Worm (Caenorhabditis elegans) whole organism, late embryonic: ENCODE data around the gene mam-1.
A peak's percentile ranks its signal among the peaks of the same experiment; 100 is the strongest.

Experiments
- C38D4.7 ChIP-seq: fragments of 200-800 bp; sonication (Bioruptor generic); optimal IDR thresholded peaks from 2 replicates; lab custom pipeline; 2018; ENCODE audit warnings: mild to moderate bottlenecking, missing genetic modification characterization, moderate library complexity, missing compliant biosample characterization
- K02D7.2 ChIP-seq: sonication (generic microtip); optimal IDR thresholded peaks from 2 replicates; lab custom pipeline; 2017; ENCODE audit warnings: mild to moderate bottlenecking, missing genetic modification characterization, missing compliant biosample characterization
- T23F11.4 ChIP-seq: fragments of 200-800 bp; sonication (Bioruptor generic); optimal IDR thresholded peaks from 2 replicates; lab custom pipeline; 2018; ENCODE audit warnings: mild to moderate bottlenecking, missing genetic modification characterization, missing compliant biosample characterization
- Y22D7AL.16 ChIP-seq: sonication (generic microtip); optimal IDR thresholded peaks from 2 replicates; lab custom pipeline; 2016; ENCODE audit warnings: missing genetic modification characterization, missing compliant biosample characterization
- ahr-1 ChIP-seq: sonication (generic microtip); optimal IDR thresholded peaks from 2 replicates; lab custom pipeline; 2016; ENCODE audit warnings: missing genetic modification characterization, missing compliant biosample characterization
- ama-1 ChIP-seq: fragments of 150-350 bp; optimal IDR thresholded peaks from 2 replicates; lab custom pipeline; 2014
- ceh-18 ChIP-seq: sonication (generic microtip); optimal IDR thresholded peaks from 2 replicates; lab custom pipeline; 2016; ENCODE audit warnings: missing genetic modification characterization, missing compliant biosample characterization
- ceh-22 ChIP-seq: sonication (generic microtip); optimal IDR thresholded peaks from 2 replicates; lab custom pipeline; 2017; ENCODE audit warnings: missing biosample characterization, missing genetic modification characterization
- ceh-24 ChIP-seq: sonication (generic microtip); optimal IDR thresholded peaks from 2 replicates; lab custom pipeline; 2016; ENCODE audit warnings: mild to moderate bottlenecking, missing genetic modification characterization, missing compliant biosample characterization
- ceh-30 ChIP-seq: fragments of 150-350 bp; optimal IDR thresholded peaks from 2 replicates; lab custom pipeline; 2014; ENCODE audit warnings: missing biosample characterization, missing genetic modification characterization
- ceh-31 ChIP-seq: sonication (generic microtip); optimal IDR thresholded peaks from 2 replicates; lab custom pipeline; 2016; ENCODE audit warnings: missing genetic modification characterization, missing compliant biosample characterization
- ceh-34 ChIP-seq: sonication (generic microtip); optimal IDR thresholded peaks from 2 replicates; lab custom pipeline; 2016; ENCODE audit warnings: mild to moderate bottlenecking, missing genetic modification characterization, missing compliant biosample characterization
- ceh-6 ChIP-seq: fragments of 200-800 bp; sonication (Bioruptor generic); optimal IDR thresholded peaks from 2 replicates; lab custom pipeline; 2018; ENCODE audit warnings: mild to moderate bottlenecking, missing genetic modification characterization, missing compliant biosample characterization
- dmd-4 ChIP-seq: sonication (generic microtip); optimal IDR thresholded peaks from 2 replicates; lab custom pipeline; 2016; ENCODE audit warnings: borderline replicate concordance, missing genetic modification characterization, missing compliant biosample characterization
- elt-2 ChIP-seq: sonication (generic microtip); optimal IDR thresholded peaks from 2 replicates; lab custom pipeline; 2016; ENCODE audit warnings: missing genetic modification reagents, missing genetic modification characterization, missing compliant biosample characterization
- eyg-1 ChIP-seq: sonication (generic microtip); optimal IDR thresholded peaks from 2 replicates; lab custom pipeline; 2016; ENCODE audit warnings: missing genotype, missing genetic modification characterization, missing compliant biosample characterization
- fkh-10 ChIP-seq: fragments of 150-350 bp; optimal IDR thresholded peaks from 2 replicates; lab custom pipeline; 2014; ENCODE audit warnings: missing biosample characterization, missing genetic modification reagents, missing genetic modification characterization
- gmeb-2 ChIP-seq: sonication (generic microtip); optimal IDR thresholded peaks from 2 replicates; lab custom pipeline; 2016; ENCODE audit warnings: missing genetic modification characterization, inconsistent platforms, missing compliant biosample characterization
- hlh-6 ChIP-seq: sonication (generic microtip); optimal IDR thresholded peaks from 2 replicates; lab custom pipeline; 2016; ENCODE audit warnings: missing genotype, missing genetic modification characterization, missing compliant biosample characterization
- madf-2 ChIP-seq: sonication (generic microtip); optimal IDR thresholded peaks from 2 replicates; lab custom pipeline; 2017; ENCODE audit warnings: missing genetic modification characterization, missing compliant biosample characterization
- mec-3 ChIP-seq: sonication (generic microtip); optimal IDR thresholded peaks from 2 replicates; lab custom pipeline; 2016; ENCODE audit warnings: borderline replicate concordance, missing genetic modification characterization, missing compliant biosample characterization
- nfya-1 ChIP-seq: sonication (generic microtip); optimal IDR thresholded peaks from 2 replicates; lab custom pipeline; 2017; ENCODE audit warnings: missing genetic modification characterization, mild to moderate bottlenecking, missing compliant biosample characterization, antibody characterized with exemption, moderate library complexity
- nhr-11 ChIP-seq: fragments of 150-350 bp; optimal IDR thresholded peaks from 2 replicates; lab custom pipeline; 2014; ENCODE audit warnings: missing biosample characterization, missing genetic modification characterization
- npax-4 ChIP-seq: sonication (generic microtip); optimal IDR thresholded peaks from 2 replicates; lab custom pipeline; 2016; ENCODE audit warnings: missing genetic modification characterization, missing compliant biosample characterization
- odd-2 ChIP-seq: sonication (generic microtip); optimal IDR thresholded peaks from 2 replicates; lab custom pipeline; 2017; ENCODE audit warnings: antibody characterized with exemption, mild to moderate bottlenecking, missing genetic modification characterization, missing compliant biosample characterization
- pha-4 ChIP-seq: fragments of 150-350 bp; optimal IDR thresholded peaks from 2 replicates; lab custom pipeline; 2018; ENCODE audit warnings: missing biosample characterization, missing genetic modification reagents, missing genetic modification characterization
- pqm-1 ChIP-seq: sonication (generic microtip); optimal IDR thresholded peaks from 2 replicates; lab custom pipeline; 2016; ENCODE audit warnings: missing genetic modification characterization, missing compliant biosample characterization
- pros-1 ChIP-seq: fragments of 150-350 bp; optimal IDR thresholded peaks from 2 replicates; lab custom pipeline; 2014; ENCODE audit warnings: missing biosample characterization, missing genetic modification reagents, missing genetic modification characterization
- rnt-1 ChIP-seq: sonication (generic microtip); optimal IDR thresholded peaks from 2 replicates; lab custom pipeline; 2016; ENCODE audit warnings: missing genetic modification characterization, missing compliant biosample characterization
- sox-2 ChIP-seq: fragments of 200-800 bp; sonication (Bioruptor generic); IDR thresholded peaks from 2 replicates; pipeline ENCODE4 v1.3.6; 2022; ENCODE audit warnings: missing genetic modification reagents, missing genetic modification characterization, missing compliant biosample characterization
- sox-4 ChIP-seq: sonication (generic microtip); optimal IDR thresholded peaks from 2 replicates; lab custom pipeline; 2017; ENCODE audit warnings: mild to moderate bottlenecking, missing genetic modification characterization, inconsistent platforms, missing compliant biosample characterization
- tbx-2 ChIP-seq: sonication (generic microtip); optimal IDR thresholded peaks from 2 replicates; lab custom pipeline; 2016; ENCODE audit warnings: missing genetic modification characterization, missing compliant biosample characterization
- tbx-7 ChIP-seq: sonication (generic microtip); optimal IDR thresholded peaks from 2 replicates; lab custom pipeline; 2016; ENCODE audit warnings: missing genotype, missing genetic modification characterization, missing compliant biosample characterization
- unc-3 ChIP-seq, 2 experiments: fragments of 200-800 bp in 1 of 2; sonication (Bioruptor generic) in 1 of 2; sonication (generic microtip) in 1 of 2; conservative IDR thresholded peaks in 1 of 2; optimal IDR thresholded peaks in 1 of 2; 2 replicates each; pipeline versions ENCODE4 v1.3.6 to Lab custom; 2016 to 2022; ENCODE audit warnings: missing compliant biosample characterization in 2 of 2, missing genetic modification characterization in 2 of 2, missing genetic modification reagents in 1 of 2
- unc-42 ChIP-seq: sonication (generic microtip); optimal IDR thresholded peaks from 2 replicates; lab custom pipeline; 2016; ENCODE audit warnings: missing genotype, missing genetic modification characterization, missing compliant biosample characterization

The mam-1 gene

DNA sequence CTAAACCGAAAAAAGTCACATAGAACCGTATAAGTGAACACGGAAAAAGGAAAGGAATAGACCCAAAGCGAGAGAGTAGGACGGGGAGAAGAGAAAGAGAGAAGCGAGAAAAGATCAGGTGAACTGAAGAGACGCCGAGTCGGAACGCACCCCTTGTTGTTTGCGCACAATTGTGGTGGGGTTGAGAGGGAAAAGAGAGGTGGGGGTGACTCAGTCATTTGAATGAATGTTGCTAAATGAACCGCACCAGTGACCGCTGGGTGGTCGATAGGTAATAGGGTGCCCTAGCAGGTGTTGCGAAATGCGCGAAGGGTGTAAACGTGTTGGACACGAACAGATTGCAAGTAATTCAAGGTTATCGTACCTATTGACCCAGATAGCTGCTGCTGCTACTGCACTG is 17.2 kb downstream of the mam-1 start, which contains the start of gene lgl-1 (continued):
- peak; percentile 37; the same call in 1 of the 2 replicates for TF ChIP-seq sox-2 (GFP tag; lab: Robert Waterston, UW)
- peak; percentile 4 for TF ChIP-seq fkh-10
- peak; percentile 63 for TF ChIP-seq ceh-34 (tag; lab: Kevin White, UChicago)
- TF ChIP-seq ceh-24 (tag; lab: Kevin White, UChicago), result no peak
- no peak for TF ChIP-seq madf-2 (tag; lab: Kevin White, UChicago)
- no peak for TF ChIP-seq ceh-6 (GFP tag; lab: Kevin White, UChicago)
- no peak for TF ChIP-seq Y22D7AL.16 (tag; lab: Kevin White, UChicago)

DNA sequence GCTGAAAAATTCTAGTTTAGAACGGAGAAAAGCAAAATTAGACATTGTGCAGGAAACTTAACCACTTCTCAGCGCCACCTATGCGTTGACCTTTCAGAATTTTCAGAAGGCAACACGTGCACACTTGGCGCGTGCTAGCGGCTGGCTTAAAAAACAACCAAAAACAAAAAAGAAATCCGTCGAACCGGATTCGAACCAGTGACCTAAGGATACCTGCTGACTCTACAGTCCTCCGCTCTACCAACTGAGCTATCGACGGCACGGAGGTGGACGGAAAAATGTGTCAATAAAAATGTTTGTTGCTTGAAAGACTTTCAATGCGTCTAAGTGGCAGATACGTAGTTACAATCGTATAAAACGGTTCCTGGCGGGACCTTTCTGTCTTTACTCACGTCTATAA is 23.0 kb downstream of the mam-1 start:
- TF ChIP-seq npax-4 (tag; lab: Kevin White, UChicago) (no peak), ceh-22 (tag; lab: Kevin White, UChicago) (no peak), unc-42 (tag; lab: Kevin White, UChicago) (no peak), odd-2 (tag; lab: Kevin White, UChicago) (no peak), rnt-1 (tag; lab: Kevin White, UChicago) (no peak), C38D4.7 (no peak), ceh-6 (GFP tag; lab: Kevin White, UChicago) (no peak), gmeb-2 (tag; lab: Kevin White, UChicago) (no peak), tbx-2 (tag; lab: Kevin White, UChicago) (no peak), pqm-1 (no peak), ceh-31 (no peak), dmd-4 (tag; lab: Kevin White, UChicago) (no peak), eyg-1 (no peak), unc-3 (GFP tag; conservative IDR thresholded peaks at IDR 0.05; lab: Robert Waterston, UW) (no peak), unc-3 (tag; optimal IDR thresholded peaks at IDR 0.05; lab: Kevin White, UChicago) (no peak), ama-1 (no peak), tbx-7 (tag; lab: Kevin White, UChicago) (no peak), hlh-6 (tag; lab: Kevin White, UChicago) (no peak), ceh-30 (tag; lab: Kevin White, UChicago) (no peak), T23F11.4 (GFP tag; lab: Kevin White, UChicago) (no peak), pha-4 (tag; lab: Kevin White, UChicago) (no peak)
- TF ChIP-seq, all 69 proteins: peak for 0

DNA sequence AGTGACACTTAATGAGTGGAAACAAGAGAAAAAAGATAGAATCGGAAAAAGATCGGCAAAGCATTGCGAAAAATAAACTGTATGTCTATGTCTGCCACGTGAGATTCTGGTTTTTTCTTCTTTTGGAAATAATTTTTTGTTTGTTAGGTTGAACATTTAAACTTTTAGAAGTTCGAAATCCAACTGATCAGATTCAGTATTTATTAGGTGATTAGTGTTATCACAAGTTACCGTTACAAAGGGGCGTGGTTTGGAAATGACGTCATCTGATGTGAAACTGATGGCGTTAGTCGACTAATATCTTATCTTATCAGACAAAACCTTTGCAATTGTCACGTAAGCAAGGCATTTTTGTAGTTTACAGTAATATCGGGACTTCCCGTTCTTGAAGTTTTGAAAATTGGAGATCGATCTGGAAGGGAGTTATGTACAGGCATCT is 23.9 kb downstream of the mam-1 start:
- no peak for TF ChIP-seq mec-3 (tag; lab: Kevin White, UChicago)
- no peak for TF ChIP-seq sox-4 (tag; lab: Kevin White, UChicago)
- peak; percentile 77 for TF ChIP-seq elt-2

DNA sequence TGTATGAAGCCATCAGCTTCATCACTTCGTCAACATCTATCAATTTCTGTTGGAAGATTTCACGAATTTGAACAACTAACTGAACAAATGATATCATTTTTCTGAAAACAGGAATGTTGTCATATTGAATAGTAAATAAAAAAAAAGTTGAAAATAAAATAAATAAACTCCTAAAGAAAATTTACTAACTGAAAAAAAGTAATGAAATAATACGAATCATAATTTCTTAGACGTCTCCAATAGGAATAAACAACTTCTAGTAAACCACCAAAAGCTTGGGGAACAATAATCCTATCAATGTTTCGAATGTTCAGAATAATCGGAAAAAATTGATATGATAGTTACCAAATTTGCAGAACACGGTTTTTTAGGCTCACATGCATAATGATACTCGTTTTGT is 24.7 kb downstream of the mam-1 start, which contains the start of gene cdo-1:
TSS of gene cdo-1 (minus strand) at position 101 of the 400 bp plus-strand sequence.
- TF ChIP-seq K02D7.2 (tag; lab: Kevin White, UChicago) (no peak), ceh-30 (tag; lab: Kevin White, UChicago) (no peak), ceh-18 (tag; lab: Kevin White, UChicago) (no peak), nfya-1 (tag; lab: Kevin White, UChicago) (no peak), sox-2 (GFP tag; lab: Robert Waterston, UW) (no peak), ahr-1 (tag; lab: Kevin White, UChicago) (no peak), gmeb-2 (tag; lab: Kevin White, UChicago) (no peak), pros-1 (no peak), nhr-11 (no peak)

DNA sequence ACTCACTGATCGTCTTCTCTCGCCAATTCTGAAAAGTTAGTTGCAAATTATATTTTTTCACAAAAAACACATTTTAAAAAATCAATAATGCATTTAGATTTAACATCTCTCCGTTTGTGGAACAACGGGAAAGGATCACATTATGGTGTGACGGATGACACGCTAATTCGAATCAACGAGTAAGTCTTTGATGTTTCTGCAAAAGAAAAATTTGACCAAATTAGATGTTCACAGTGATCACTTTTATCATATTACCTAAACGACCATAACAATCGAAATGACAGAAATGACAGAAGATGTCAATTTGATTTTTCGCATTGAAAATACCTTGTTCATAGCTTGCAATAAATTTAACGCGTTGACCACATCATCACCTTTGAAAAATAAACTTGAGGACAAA is 26.8 kb downstream of the mam-1 start:
- TF ChIP-seq ceh-24 (tag; lab: Kevin White, UChicago), result no peak
- no peak for TF ChIP-seq nhr-11
- no peak for TF ChIP-seq Y22D7AL.16 (tag; lab: Kevin White, UChicago)
- TF ChIP-seq ceh-6 (GFP tag; lab: Kevin White, UChicago), result no peak
